Worm (Caenorhabditis elegans): ENCODE data around the gene rpl-35.

rpl-35 gene

DNA sequence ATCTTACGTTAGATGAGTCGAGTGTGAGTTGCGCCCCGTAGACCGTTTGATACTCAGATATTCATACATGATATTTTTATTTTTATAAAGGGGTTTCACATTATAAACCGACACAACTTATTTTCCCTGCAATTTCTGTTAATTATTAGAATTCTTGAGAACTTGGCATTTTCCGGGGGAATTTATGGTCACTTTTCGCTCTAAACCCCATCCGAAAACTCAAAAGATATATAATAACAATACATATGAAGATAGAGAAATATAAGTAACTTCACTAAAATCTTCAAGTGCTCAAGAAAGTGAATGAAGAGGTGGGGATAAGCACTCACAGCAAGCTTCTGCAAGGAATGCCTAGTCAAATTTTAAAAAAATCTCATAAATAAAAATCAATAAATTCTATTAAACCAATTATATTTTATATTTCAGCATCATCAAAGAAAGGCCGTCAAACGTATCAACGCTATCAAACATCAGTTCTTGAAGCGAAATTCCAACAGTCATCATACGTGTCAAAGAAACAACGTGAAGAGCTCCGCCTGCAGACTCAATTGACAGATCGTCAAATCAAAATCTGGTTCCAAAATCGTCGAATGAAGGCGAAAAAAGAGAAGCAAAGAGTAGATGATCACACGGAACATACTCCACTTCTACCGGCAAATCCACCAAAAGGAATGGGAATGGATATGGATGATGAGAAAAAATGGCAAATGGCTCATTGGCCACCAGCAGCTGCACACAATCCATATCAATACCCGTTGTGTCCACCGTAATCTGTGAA is 39.2 kb upstream of the rpl-35 start:
- peak in 1 of 3 experiments; percentile 82 for TF ChIP-seq dpl-1 (GFP tag; optimal IDR thresholded peaks at IDR 0.05)
- TF ChIP-seq nhr-71 (tag; optimal IDR thresholded peaks at IDR 0.05): no peak
- TF ChIP-seq nhr-85 (tag): peak; percentile 3

DNA sequence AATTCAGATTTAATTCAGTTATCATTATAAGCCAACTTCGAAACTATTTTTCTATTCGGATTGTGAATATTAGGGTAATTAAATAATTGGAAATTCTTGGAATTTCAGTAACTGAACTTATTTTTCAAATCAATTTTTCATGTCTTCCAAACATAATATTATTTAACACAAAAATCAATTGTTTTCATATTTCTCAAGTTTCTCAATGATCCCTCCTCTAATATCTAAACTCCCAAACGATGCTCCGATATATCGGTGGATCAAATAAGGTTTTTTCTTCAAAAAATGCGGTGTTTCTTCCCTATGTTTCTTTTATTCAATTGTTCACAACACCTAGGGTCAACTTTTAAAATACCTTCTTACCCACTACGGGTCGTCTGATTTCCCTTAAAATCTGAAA is 38.5 kb upstream of the rpl-35 start:
- TF ChIP-seq pqm-1 (tag; optimal IDR thresholded peaks at IDR 0.05) (no peak), dpl-1 (GFP tag; optimal IDR thresholded peaks at IDR 0.05) (peak in 1 of 3 experiments; percentile 99), efl-1 (optimal IDR thresholded peaks at IDR 0.05) (no peak), efl-1 (GFP tag; optimal IDR thresholded peaks at IDR 0.05 in 1 of 2) (peak in 1 of 2 experiments; percentile 54), hpl-2 (GFP tag; optimal IDR thresholded peaks at IDR 0.05) (no peak)

DNA sequence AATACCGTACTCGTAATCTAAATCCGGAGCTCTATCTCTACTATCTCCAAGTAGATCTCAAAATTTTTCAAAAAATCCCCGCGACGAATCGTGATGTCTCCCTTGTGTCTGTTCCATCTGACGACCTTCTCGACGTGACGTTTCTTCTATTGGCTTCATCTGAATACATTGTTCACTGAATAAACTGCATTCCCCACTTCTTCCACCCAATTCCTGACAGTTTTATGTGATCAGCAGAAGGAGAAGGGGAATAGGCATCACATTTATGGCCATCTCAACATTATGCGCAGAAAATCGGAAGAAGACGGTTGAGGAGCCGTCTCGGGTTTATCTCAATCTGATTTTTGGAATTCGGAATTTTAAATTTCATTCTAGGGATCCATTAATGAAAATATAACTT is 36.0 kb upstream of the rpl-35 start:
- no peak for TF ChIP-seq irx-1 (tag; optimal IDR thresholded peaks at IDR 0.05)
- TF ChIP-seq skn-1 (tag; optimal IDR thresholded peaks at IDR 0.05): no peak
- no peak for TF ChIP-seq unc-98 (GFP tag; IDR thresholded peaks at IDR 0.05)
- no peak for TF ChIP-seq pag-3 (tag; optimal IDR thresholded peaks at IDR 0.05; ENCODE audit: borderline replicate concordance, insufficient read depth)
- no peak for TF ChIP-seq zip-4 (GFP tag; optimal IDR thresholded peaks at IDR 0.05)
- no peak for TF ChIP-seq pax-3 (tag; optimal IDR thresholded peaks at IDR 0.05)
- TF ChIP-seq nhr-28 (tag; optimal IDR thresholded peaks at IDR 0.05): no peak
- no peak for TF ChIP-seq dpl-1 (GFP tag; optimal IDR thresholded peaks at IDR 0.05)
- no peak for TF ChIP-seq ces-1 (GFP tag; optimal IDR thresholded peaks at IDR 0.05)
- no peak for TF ChIP-seq C04F5.9 (tag; optimal IDR thresholded peaks at IDR 0.05)
- TF ChIP-seq lir-3 (tag; optimal IDR thresholded peaks at IDR 0.05; ENCODE audit: poor library complexity): no peak
- TF ChIP-seq C16A3.4 (tag; optimal IDR thresholded peaks at IDR 0.05): no peak
- no peak for TF ChIP-seq mab-9 (GFP tag; IDR thresholded peaks at IDR 0.05)
- TF ChIP-seq nhr-77 (tag; optimal IDR thresholded peaks at IDR 0.05): no peak
- no peak for TF ChIP-seq unc-86 (tag; optimal IDR thresholded peaks at IDR 0.05)
- TF ChIP-seq nhr-90 (tag; optimal IDR thresholded peaks at IDR 0.05; ENCODE audit: poor library complexity): no peak
- TF ChIP-seq fkh-4 (tag; optimal IDR thresholded peaks at IDR 0.05; ENCODE audit: borderline replicate concordance): no peak

- TF ChIP-seq lsy-2 (tag; optimal IDR thresholded peaks at IDR 0.05) (peak; percentile 25 to 59), vab-15 (tag; optimal IDR thresholded peaks at IDR 0.05) (no peak), mab-9 (GFP tag; IDR thresholded peaks at IDR 0.05) (no peak), sup-37 (GFP tag; optimal IDR thresholded peaks at IDR 0.05) (no peak), nhr-71 (tag; optimal IDR thresholded peaks at IDR 0.05) (no peak), nhr-19 (GFP tag; conservative IDR thresholded peaks at IDR 0.05) (no peak), efl-3 (GFP tag; optimal IDR thresholded peaks at IDR 0.05) (no peak), ceh-88 (GFP tag; IDR thresholded peaks at IDR 0.05) (no peak), isw-1 (GFP tag; IDR thresholded peaks at IDR 0.05) (no peak), nhr-85 (tag) (peak; percentile 74), mdl-1 (tag; optimal IDR thresholded peaks at IDR 0.05) (no peak), irx-1 (tag; optimal IDR thresholded peaks at IDR 0.05) (no peak), ceh-63 (GFP tag; optimal IDR thresholded peaks at IDR 0.05) (no peak), ztf-11 (tag; optimal IDR thresholded peaks at IDR 0.05) (no peak), efl-1 (optimal IDR thresholded peaks at IDR 0.05) (no peak), efl-1 (GFP tag; optimal IDR thresholded peaks at IDR 0.05 in 1 of 2) (no peak), nhr-77 (tag; optimal IDR thresholded peaks at IDR 0.05) (no peak), hpl-2 (GFP tag; optimal IDR thresholded peaks at IDR 0.05) (no peak), elt-3 (tag; optimal IDR thresholded peaks at IDR 0.05) (no peak), lin-14 (GFP tag; optimal IDR thresholded peaks at IDR 0.05) (peak; percentile 23), mep-1 (tag; optimal IDR thresholded peaks at IDR 0.05) (no peak), ets-5 (GFP tag; IDR thresholded peaks at IDR 0.05) (no peak), ztf-4 (tag; optimal IDR thresholded peaks at IDR 0.05) (no peak), aly-2 (tag; optimal IDR thresholded peaks at IDR 0.05) (no peak), unc-86 (tag; optimal IDR thresholded peaks at IDR 0.05) (peak; percentile 38), tlp-1 (tag; optimal IDR thresholded peaks at IDR 0.05) (no peak), ceh-90 (tag; optimal IDR thresholded peaks at IDR 0.05) (no peak), nhr-28 (tag; optimal IDR thresholded peaks at IDR 0.05) (no peak), ces-1 (GFP tag; optimal IDR thresholded peaks at IDR 0.05) (no peak), snu-23 (GFP tag; optimal IDR thresholded peaks at IDR 0.05) (no peak), hlh-4 (tag; optimal IDR thresholded peaks at IDR 0.05) (no peak), rnt-1 (tag; optimal IDR thresholded peaks at IDR 0.05) (peak; percentile 7), dpl-1 (GFP tag; optimal IDR thresholded peaks at IDR 0.05) (no peak)
These were observed 35.1 kb upstream of the rpl-35 start for ce11 chrIII:7819866-7820265.

Data from whole organism, L1 larva.